Worm (Caenorhabditis elegans) whole organism, early embryonic: ENCODE measurements around the gene sra-32.

Source experiments
- B0310.2 ChIP-seq: sonication (generic microtip); optimal IDR thresholded peaks from 2 replicates; lab custom pipeline; 2016; ENCODE audit warnings: mild to moderate bottlenecking, missing genetic modification characterization, missing compliant biosample characterization
- F13C5.2 ChIP-seq: sonication (generic microtip); optimal IDR thresholded peaks from 2 replicates; lab custom pipeline; 2017; ENCODE audit warnings: mild to moderate bottlenecking, missing genetic modification characterization, inconsistent platforms, missing compliant biosample characterization
- aly-1 ChIP-seq: sonication (generic microtip); optimal IDR thresholded peaks from 2 replicates; lab custom pipeline; 2016; ENCODE audit warnings: missing genetic modification characterization, missing compliant biosample characterization
- ama-1 ChIP-seq: fragments of 150-350 bp; optimal IDR thresholded peaks from 2 replicates; lab custom pipeline; 2014
- ceh-13 ChIP-seq: fragments of 200-800 bp; sonication (Bioruptor generic); optimal IDR thresholded peaks from 2 replicates; lab custom pipeline; 2018; ENCODE audit warnings: mild to moderate bottlenecking, missing genetic modification characterization, missing compliant biosample characterization
- ceh-36 ChIP-seq: sonication (generic microtip); optimal IDR thresholded peaks from 2 replicates; lab custom pipeline; 2016; ENCODE audit warnings: missing genetic modification characterization, inconsistent platforms, missing compliant biosample characterization
- ets-7 ChIP-seq: sonication (generic microtip); optimal IDR thresholded peaks from 2 replicates; lab custom pipeline; 2016; ENCODE audit warnings: missing genotype, missing genetic modification characterization, missing compliant biosample characterization
- flt-1 ChIP-seq: fragments of 200-800 bp; sonication (Bioruptor generic); IDR thresholded peaks from 2 replicates; pipeline ENCODE4 v1.3.6; 2022; ENCODE audit warnings: missing genetic modification characterization, missing compliant biosample characterization
- hmbx-1 ChIP-seq: sonication (generic microtip); optimal IDR thresholded peaks from 2 replicates; lab custom pipeline; 2016; ENCODE audit warnings: mild to moderate bottlenecking, missing genetic modification characterization, missing compliant biosample characterization
- hmg-4 ChIP-seq: fragments of 200-800 bp; sonication (Bioruptor generic); optimal IDR thresholded peaks from 2 replicates; lab custom pipeline; 2018; ENCODE audit warnings: mild to moderate bottlenecking, missing genetic modification characterization, missing compliant biosample characterization
- hnd-1 ChIP-seq: sonication (generic microtip); optimal IDR thresholded peaks from 2 replicates; lab custom pipeline; 2016; ENCODE audit warnings: missing genetic modification characterization, missing compliant biosample characterization
- pes-1 ChIP-seq: fragments of 200-800 bp; sonication (Bioruptor generic); IDR thresholded peaks from 2 replicates; pipeline ENCODE4 v1.3.6; 2022; ENCODE audit warnings: missing genetic modification reagents, missing genetic modification characterization, missing compliant biosample characterization
- scrt-1 ChIP-seq: fragments of 200-800 bp; sonication (Bioruptor generic); IDR thresholded peaks from 2 replicates; pipeline ENCODE4 v1.3.6; 2022; ENCODE audit warnings: missing genetic modification characterization, missing compliant biosample characterization
- sea-1 ChIP-seq: fragments of 200-800 bp; sonication (Bioruptor generic); conservative IDR thresholded peaks from 2 replicates; pipeline ENCODE4 v1.3.6; 2022; ENCODE audit warnings: missing genetic modification characterization, missing compliant biosample characterization
- tbx-11 ChIP-seq: fragments of 200-800 bp; sonication (Bioruptor generic); IDR thresholded peaks from 2 replicates; pipeline ENCODE4 v1.3.6; 2022; ENCODE audit warnings: missing genetic modification characterization, missing compliant biosample characterization
- tbx-37 ChIP-seq: fragments of 200-800 bp; sonication (Bioruptor generic); conservative IDR thresholded peaks from 2 replicates; pipeline ENCODE4 v1.3.6; 2022; ENCODE audit warnings: missing genetic modification reagents, missing genetic modification characterization, missing compliant biosample characterization
- tra-4 ChIP-seq: sonication (generic microtip); optimal IDR thresholded peaks from 2 replicates; lab custom pipeline; 2017; ENCODE audit warnings: missing genetic modification characterization, missing compliant biosample characterization

Gene sra-32

ce11 chrII:4489288-4489687 lies 42.5 kb downstream of the sra-32 start, which contains the start of gene T05C1.3:
Gene T05C1.3, minus strand, starts transcription at chrII:4489388.
- TF ChIP-seq hnd-1 (no peak), ceh-36 (no peak), sea-1 (GFP tag; lab: Robert Waterston, UW) (no peak), F13C5.2 (tag; lab: Kevin White, UChicago) (no peak), ama-1 (lab: Kevin White, UChicago) (no peak), aly-1 (tag; lab: Kevin White, UChicago) (no peak), pes-1 (GFP tag; lab: Robert Waterston, UW) (no peak), ceh-13 (no peak), hmbx-1 (tag; lab: Kevin White, UChicago) (no peak), ets-7 (no peak), hmg-4 (GFP tag; lab: Kevin White, UChicago) (no peak), tra-4 (tag; lab: Kevin White, UChicago) (no peak), scrt-1 (GFP tag; lab: Robert Waterston, UW) (no peak), flt-1 (no peak), tbx-11 (GFP tag; lab: Robert Waterston, UW) (no peak), tbx-37 (no peak), B0310.2 (tag; lab: Kevin White, UChicago) (no peak)

- TF ChIP-seq hnd-1 (no peak), F13C5.2 (tag; lab: Kevin White, UChicago) (no peak), hmbx-1 (tag; lab: Kevin White, UChicago) (no peak), hmg-4 (GFP tag; lab: Kevin White, UChicago) (no peak), sea-1 (GFP tag; lab: Robert Waterston, UW) (no peak), flt-1 (no peak)
These were observed 49.8 kb downstream of the sra-32 start, which contains the start of gene T05C1.2 for ce11 chrII:4482021-4482420. Gene T05C1.2, minus strand, starts transcription at chrII:4482121.
